Fruit fly (Drosophila melanogaster): ENCODE measurements around the gene PLCXD.

DNA sequence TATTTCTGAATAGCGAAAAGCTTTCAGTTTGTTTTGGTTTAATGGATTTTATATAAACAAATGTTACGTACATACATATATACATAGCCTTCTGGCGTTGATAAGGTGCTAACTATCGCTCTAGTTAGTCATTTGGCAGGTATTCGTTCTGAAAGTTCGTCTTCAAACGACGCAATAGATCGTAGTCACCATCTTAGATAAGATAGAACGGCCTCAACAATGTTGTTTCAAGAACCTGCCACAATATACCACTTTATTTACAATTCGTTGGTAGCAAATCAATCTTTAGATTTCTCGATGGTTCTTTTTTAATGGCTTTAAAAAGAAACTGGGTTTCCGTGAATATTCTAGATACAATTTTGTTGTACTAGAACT lies 2.4 kb upstream of the PLCXD start:
- TF ChIP-seq CG8478 (optimal IDR thresholded peaks at IDR 0.05) (no peak), EcR (GFP tag; optimal IDR thresholded peaks at IDR 0.05) (no peak), usp (GFP tag; optimal IDR thresholded peaks at IDR 0.05) (no peak), pan (optimal IDR thresholded peaks at IDR 0.05) (no peak), psq (optimal IDR thresholded peaks at IDR 0.05) (no peak)
